Worm (Caenorhabditis elegans): ENCODE results near the gene F54E7.6.

- no peak for TF ChIP-seq lsy-2 (tag; optimal IDR thresholded peaks at IDR 0.05)
- no peak for TF ChIP-seq mls-2 (tag; optimal IDR thresholded peaks at IDR 0.05)
- TF ChIP-seq ztf-11 (tag; optimal IDR thresholded peaks at IDR 0.05): no peak
Observed at ce11 chrIII:5653692-5654105, 7.2 kb downstream of the F54E7.6 start.
